Fruit fly (Drosophila melanogaster) whole organism, prepupa: ENCODE measurements around the gene NFAT.

Source experiments
- Blimp-1 ChIP-seq: fragments of 200-800 bp; sonication (Bioruptor generic); optimal IDR thresholded peaks from 3 replicates; lab custom pipeline; 2017; ENCODE audit warnings: missing biosample characterization, missing genetic modification characterization, mild to moderate bottlenecking, moderate library complexity, missing genetic modification reagents
- CG10631 ChIP-seq: fragments of 200-800 bp; sonication (Bioruptor generic); optimal IDR thresholded peaks from 2 replicates; lab custom pipeline; 2016; ENCODE audit warnings: missing biosample characterization, missing genetic modification characterization
- CG11902 ChIP-seq: fragments of 200-800 bp; sonication (Bioruptor generic); optimal IDR thresholded peaks from 3 replicates; lab custom pipeline; 2016; ENCODE audit warnings: missing biosample characterization, missing genetic modification characterization
- CG15336 ChIP-seq: fragments of 200-800 bp; sonication (Bioruptor generic); IDR thresholded peaks from 2 replicates; pipeline ENCODE4 v1.3.6; 2022; ENCODE audit warnings: missing biosample characterization, missing genetic modification characterization
- CG1621 ChIP-seq: fragments of 200-800 bp; sonication (Bioruptor generic); optimal IDR thresholded peaks from 3 replicates; lab custom pipeline; 2018; ENCODE audit warnings: missing biosample characterization, mild to moderate bottlenecking, missing genetic modification characterization
- CG16779 ChIP-seq: fragments of 200-800 bp; sonication (Bioruptor generic); optimal IDR thresholded peaks from 3 replicates; lab custom pipeline; 2017; ENCODE audit warnings: missing biosample characterization, mild to moderate bottlenecking, missing genetic modification characterization
- CG3032 ChIP-seq: fragments of 200-800 bp; optimal IDR thresholded peaks from 2 replicates; lab custom pipeline; 2019; ENCODE audit warnings: missing biosample characterization, mild to moderate bottlenecking, missing genetic modification characterization, moderate library complexity
- CG32006 ChIP-seq: fragments of 200-800 bp; sonication (Bioruptor generic); optimal IDR thresholded peaks from 3 replicates; lab custom pipeline; 2017; ENCODE audit warnings: missing biosample characterization, mild to moderate bottlenecking, missing genetic modification characterization
- CG34406 ChIP-seq: fragments of 200-800 bp; sonication (Bioruptor generic); optimal IDR thresholded peaks from 3 replicates; lab custom pipeline; 2016; ENCODE audit warnings: missing biosample characterization, missing genetic modification characterization
- CG3919 ChIP-seq: fragments of 200-800 bp; sonication (Bioruptor generic); optimal IDR thresholded peaks from 3 replicates; lab custom pipeline; 2016; ENCODE audit warnings: missing biosample characterization, missing genetic modification characterization
- CG4318 ChIP-seq: fragments of 200-800 bp; sonication (Bioruptor generic); optimal IDR thresholded peaks from 3 replicates; lab custom pipeline; 2017; ENCODE audit warnings: missing biosample characterization, mild to moderate bottlenecking, missing genetic modification characterization
- CG6163 ChIP-seq: fragments of 200-800 bp; sonication (Bioruptor generic); IDR thresholded peaks from 3 replicates; pipeline ENCODE4 v1.3.6; 2022; ENCODE audit warnings: missing biosample characterization, missing genetic modification characterization
- CG6792 ChIP-seq: fragments of 200-800 bp; sonication (Bioruptor generic); optimal IDR thresholded peaks from 3 replicates; lab custom pipeline; 2016; ENCODE audit warnings: missing biosample characterization, missing genetic modification characterization
- CG6808 ChIP-seq: fragments of 200-800 bp; sonication (Bioruptor generic); optimal IDR thresholded peaks from 3 replicates; lab custom pipeline; 2017; ENCODE audit warnings: missing biosample characterization, missing genetic modification characterization, mild to moderate bottlenecking, moderate library complexity, missing genetic modification reagents
- CG6854 ChIP-seq: fragments of 200-800 bp; sonication (Bioruptor generic); optimal IDR thresholded peaks from 2 replicates; lab custom pipeline; 2017; ENCODE audit warnings: missing biosample characterization, mild to moderate bottlenecking, missing genetic modification characterization
- CG7368 ChIP-seq: fragments of 200-800 bp; sonication (Bioruptor generic); optimal IDR thresholded peaks from 3 replicates; lab custom pipeline; 2016; ENCODE audit warnings: missing biosample characterization, missing genetic modification characterization
- CG8119 ChIP-seq: fragments of 200-800 bp; sonication (Bioruptor generic); IDR thresholded peaks from 3 replicates; pipeline ENCODE4 v1.3.6; 2022; ENCODE audit warnings: missing biosample characterization, missing genetic modification characterization
- CG8632 ChIP-seq: fragments of 200-800 bp; sonication (Bioruptor generic); optimal IDR thresholded peaks from 3 replicates; lab custom pipeline; 2016; ENCODE audit warnings: missing biosample characterization, missing genetic modification characterization
- Eip75B ChIP-seq: fragments of 200-800 bp; sonication (Bioruptor generic); optimal IDR thresholded peaks from 3 replicates; lab custom pipeline; 2016; ENCODE audit warnings: missing biosample characterization, missing genetic modification characterization
- Eip78C ChIP-seq: fragments of 200-800 bp; sonication (Bioruptor generic); peaks from one replicate; lab custom pipeline; 2016; ENCODE audit warnings: missing biosample characterization, missing genetic modification characterization
- Ets96B ChIP-seq: fragments of 200-800 bp; optimal IDR thresholded peaks from 2 replicates; lab custom pipeline; 2019; ENCODE audit warnings: missing biosample characterization, mild to moderate bottlenecking, missing genetic modification characterization, moderate library complexity
- Gug ChIP-seq: fragments of 200-800 bp; sonication (Bioruptor generic); IDR thresholded peaks from 2 replicates; pipeline ENCODE4 v1.3.6; 2022; ENCODE audit warnings: missing biosample characterization, missing genetic modification characterization
- Hr39 ChIP-seq: fragments of 200-800 bp; sonication (Bioruptor generic); optimal IDR thresholded peaks from 2 replicates; lab custom pipeline; 2016; ENCODE audit warnings: missing biosample characterization, missing genetic modification characterization
- Hr4 ChIP-seq: fragments of 200-800 bp; sonication (Bioruptor generic); optimal IDR thresholded peaks from 3 replicates; lab custom pipeline; 2016; ENCODE audit warnings: missing biosample characterization, missing genetic modification characterization
- Met ChIP-seq: fragments of 200-800 bp; sonication (Bioruptor generic); optimal IDR thresholded peaks from 3 replicates; lab custom pipeline; 2016; ENCODE audit warnings: missing biosample characterization, missing genetic modification characterization
- OdsH ChIP-seq: fragments of 200-800 bp; sonication (Bioruptor generic); optimal IDR thresholded peaks from 3 replicates; lab custom pipeline; 2016; ENCODE audit warnings: missing biosample characterization, missing genetic modification characterization
- Smox ChIP-seq: fragments of 200-800 bp; sonication (Bioruptor generic); optimal IDR thresholded peaks from 3 replicates; lab custom pipeline; 2016; ENCODE audit warnings: missing biosample characterization, missing genetic modification characterization
- Sox102F ChIP-seq: fragments of 200-800 bp; sonication (Bioruptor generic); optimal IDR thresholded peaks from 2 replicates; lab custom pipeline; 2016; ENCODE audit warnings: missing biosample characterization, mild to moderate bottlenecking, missing genetic modification characterization
- Sox14 ChIP-seq: fragments of 200-800 bp; sonication (Bioruptor generic); optimal IDR thresholded peaks from 3 replicates; lab custom pipeline; 2016; ENCODE audit warnings: missing biosample characterization, missing genetic modification characterization
- achi ChIP-seq: fragments of 200-800 bp; sonication (Bioruptor generic); optimal IDR thresholded peaks from 3 replicates; lab custom pipeline; 2016; ENCODE audit warnings: missing biosample characterization, missing genetic modification characterization
- cyc ChIP-seq: fragments of 200-800 bp; sonication (Bioruptor generic); optimal IDR thresholded peaks from 3 replicates; lab custom pipeline; 2016; ENCODE audit warnings: missing biosample characterization, missing genetic modification characterization
- dsx ChIP-seq: fragments of 200-800 bp; optimal IDR thresholded peaks from 3 replicates; lab custom pipeline; 2019; ENCODE audit warnings: missing biosample characterization, mild to moderate bottlenecking, missing genetic modification characterization, moderate library complexity; ENCODE audit not compliant: poor library complexity, severe bottlenecking
- eg ChIP-seq: fragments of 200-800 bp; sonication (Bioruptor generic); IDR thresholded peaks from 3 replicates; pipeline ENCODE4 v1.3.6; 2022; ENCODE audit warnings: missing biosample characterization, missing genetic modification characterization
- esn ChIP-seq: fragments of 200-800 bp; sonication (Bioruptor generic); optimal IDR thresholded peaks from 2 replicates; lab custom pipeline; 2016; ENCODE audit warnings: missing biosample characterization, mild to moderate bottlenecking, missing genetic modification characterization, moderate library complexity
- fkh ChIP-seq: fragments of 200-800 bp; sonication (Bioruptor generic); optimal IDR thresholded peaks from 3 replicates; lab custom pipeline; 2017; ENCODE audit warnings: missing biosample characterization, mild to moderate bottlenecking, missing genetic modification characterization, moderate library complexity
- lz ChIP-seq: fragments of 200-800 bp; sonication (Bioruptor generic); optimal IDR thresholded peaks from 3 replicates; lab custom pipeline; 2016; ENCODE audit warnings: missing biosample characterization, missing genetic modification characterization
- salr ChIP-seq, 2 experiments: fragments of 200-800 bp; sonication (Bioruptor generic); optimal IDR thresholded peaks; 3 replicates each; lab custom pipeline; 2016 to 2018; ENCODE audit warnings: missing biosample characterization in 2 of 2, missing genetic modification characterization in 2 of 2, mild to moderate bottlenecking in 1 of 2
- spab ChIP-seq: fragments of 200-800 bp; sonication (Bioruptor generic); optimal IDR thresholded peaks from 2 replicates; lab custom pipeline; 2017; ENCODE audit warnings: missing biosample characterization, mild to moderate bottlenecking, missing genetic modification characterization, missing genetic modification reagents
- ss ChIP-seq, 2 experiments: fragments of 200-800 bp; sonication (Bioruptor generic); optimal IDR thresholded peaks; 2 replicates in 1 of 2; 3 replicates in 1 of 2; lab custom pipeline; 2017 to 2018; ENCODE audit warnings: mild to moderate bottlenecking in 2 of 2, missing biosample characterization in 2 of 2, missing genetic modification characterization in 2 of 2, moderate library complexity in 1 of 2
- topi ChIP-seq: fragments of 200-800 bp; sonication (Bioruptor generic); optimal IDR thresholded peaks from 3 replicates; lab custom pipeline; 2016; ENCODE audit warnings: missing biosample characterization, missing genetic modification characterization
- vri ChIP-seq: fragments of 200-800 bp; sonication (Bioruptor generic); optimal IDR thresholded peaks from 3 replicates; lab custom pipeline; 2016; ENCODE audit warnings: missing biosample characterization, mild to moderate bottlenecking, missing genetic modification characterization

NFAT gene

dm6 chrX:13616417-13617050, 8.0 kb upstream of the NFAT start, which contains the start of the genes tth and Tango2 (continued):
- TF ChIP-seq CG6808 (GFP tag; lab: Kevin White, UChicago): peak; percentile 51
- TF ChIP-seq Eip78C (GFP tag; lab: Kevin White, UChicago): peak; percentile 96
- TF ChIP-seq esn (GFP tag; lab: Kevin White, UChicago): peak; percentile 93
- TF ChIP-seq CG6854: no peak
- TF ChIP-seq CG7368 (GFP tag; lab: Kevin White, UChicago): peak; percentile 41
- TF ChIP-seq dsx: peak; percentile 77
- peak; percentile 85 for TF ChIP-seq achi (GFP tag; lab: Kevin White, UChicago)
- TF ChIP-seq Blimp-1: peak; percentile 43

- TF ChIP-seq vri (GFP tag; lab: Kevin White, UChicago): no peak
- TF ChIP-seq Blimp-1: no peak
- TF ChIP-seq eg (GFP tag; lab: Robert Waterston, UW): peak; percentile 46; the same call in 1 of the 3 replicates
- no peak for TF ChIP-seq Met (GFP tag; lab: Kevin White, UChicago)
- TF ChIP-seq dsx: peak; percentile 53
- peak in 1 of 2 experiments; percentile 24 for TF ChIP-seq ss (GFP tag; optimal IDR thresholded peaks at IDR 0.05; lab: Kevin White, UChicago)
- TF ChIP-seq CG6808 (GFP tag; lab: Kevin White, UChicago): no peak
- TF ChIP-seq CG16779: no peak
- TF ChIP-seq cyc: no peak
- peak; percentile 37 for TF ChIP-seq Eip78C (GFP tag; lab: Kevin White, UChicago)
- peak; percentile 28; the same call in 1 of the 2 replicates for TF ChIP-seq CG15336 (GFP tag; lab: Robert Waterston, UW)
- peak; percentile 20 for TF ChIP-seq spab (GFP tag; lab: Kevin White, UChicago)
- TF ChIP-seq esn (GFP tag; lab: Kevin White, UChicago): no peak
These were observed 657 bp downstream of the NFAT start for dm6 chrX:13625080-13625723.

- TF ChIP-seq Ets96B (no peak), fkh (peak; percentile 58)
These were observed 1.5 kb downstream of the NFAT start for dm6 chrX:13625888-13626578.

dm6 chrX:13626579-13626894, 2.0 kb downstream of the NFAT start:
- TF ChIP-seq Hr4 (GFP tag; lab: Kevin White, UChicago): no peak
- TF ChIP-seq ss (GFP tag; optimal IDR thresholded peaks at IDR 0.05; lab: Kevin White, UChicago): peak; percentile 11 to 41
- peak in 1 of 2 experiments; percentile 22 for TF ChIP-seq salr (GFP tag; optimal IDR thresholded peaks at IDR 0.05; lab: Kevin White, UChicago)
- TF ChIP-seq CG7368 (GFP tag; lab: Kevin White, UChicago): peak; percentile 39
- TF ChIP-seq Smox (GFP tag; lab: Kevin White, UChicago): no peak
- TF ChIP-seq CG8119: peak; percentile 53; the same call in 2 of the 3 replicates
- TF ChIP-seq Blimp-1: no peak
- TF ChIP-seq lz: peak; percentile 35
- peak; percentile 62 for TF ChIP-seq CG32006 (GFP tag; lab: Kevin White, UChicago)
- peak; percentile 20 for TF ChIP-seq CG10631 (GFP tag; lab: Kevin White, UChicago)
- no peak for TF ChIP-seq OdsH (GFP tag; lab: Kevin White, UChicago)
- TF ChIP-seq CG11902 (GFP tag; lab: Kevin White, UChicago): no peak
- peak; percentile 43 for TF ChIP-seq Sox14 (GFP tag; lab: Kevin White, UChicago)
- peak; percentile 23 for TF ChIP-seq Sox102F (GFP tag; lab: Kevin White, UChicago)
- no peak for TF ChIP-seq spab (GFP tag; lab: Kevin White, UChicago)
- TF ChIP-seq Met (GFP tag; lab: Kevin White, UChicago): no peak
- peak; percentile 28 for TF ChIP-seq CG3919
- TF ChIP-seq CG4318 (GFP tag; lab: Kevin White, UChicago): no peak
- TF ChIP-seq dsx: no peak
- TF ChIP-seq Gug (GFP tag; lab: Robert Waterston, UW): no peak
- peak; percentile 25 for TF ChIP-seq CG6792 (GFP tag; lab: Kevin White, UChicago)
- peak; percentile 9 for TF ChIP-seq topi (GFP tag; lab: Kevin White, UChicago)
- TF ChIP-seq CG6163 (GFP tag; lab: Robert Waterston, UW): no peak
- TF ChIP-seq CG1621 (tag; lab: Kevin White, UChicago): no peak
- no peak for TF ChIP-seq Hr39
- TF ChIP-seq CG15336 (GFP tag; lab: Robert Waterston, UW): peak; percentile 52; the same call in 1 of the 2 replicates
- peak; percentile 26 for TF ChIP-seq CG3032 (tag; lab: Kevin White, UChicago)
- peak; percentile 14 for TF ChIP-seq Eip75B
- peak; percentile 34 for TF ChIP-seq CG6808 (GFP tag; lab: Kevin White, UChicago)
- TF ChIP-seq CG8632 (GFP tag; lab: Kevin White, UChicago): peak; percentile 21
- TF ChIP-seq CG34406: peak; percentile 19
- peak; percentile 47 for TF ChIP-seq fkh
- no peak for TF ChIP-seq eg (GFP tag; lab: Robert Waterston, UW)
